Fruit fly (Drosophila melanogaster): ENCODE measurements around the gene CG11983.
A peak's percentile ranks its signal among the peaks of the same experiment; 100 is the strongest.

CG11983 gene

dm6 chr3R:9054442-9055118 is 46.5 kb downstream of the CG11983 start (continued):
- TF ChIP-seq nmo (GFP tag; optimal IDR thresholded peaks at IDR 0.05), result peak; percentile 34
- no peak for TF ChIP-seq CG12104 (GFP tag; optimal IDR thresholded peaks at IDR 0.05)
- no peak for TF ChIP-seq sqz (GFP tag; optimal IDR thresholded peaks at IDR 0.05)
- no peak for TF ChIP-seq CG42726 (GFP tag; IDR thresholded peaks at IDR 0.05; ENCODE audit: partially characterized antibody)
- TF ChIP-seq br (optimal IDR thresholded peaks at IDR 0.05), result no peak
- TF ChIP-seq CG33213 (GFP tag; optimal IDR thresholded peaks at IDR 0.05), result no peak
- no peak for TF ChIP-seq tgo (GFP tag; IDR thresholded peaks at IDR 0.05)
- TF ChIP-seq Sin3A (optimal IDR thresholded peaks at IDR 0.05), result no peak
- TF ChIP-seq Hmr (GFP tag; optimal IDR thresholded peaks at IDR 0.05), result peak; percentile 85
- TF ChIP-seq B-H1 (GFP tag; IDR thresholded peaks at IDR 0.05), result no peak
- peak; percentile 18 for TF ChIP-seq CG12299 (tag; optimal IDR thresholded peaks at IDR 0.05)
- TF ChIP-seq exex (tag; optimal IDR thresholded peaks at IDR 0.05), result peak; percentile 12
- peak; percentile 89 for TF ChIP-seq CG18599 (GFP tag; optimal IDR thresholded peaks at IDR 0.05)
- TF ChIP-seq Bteb2 (GFP tag; optimal IDR thresholded peaks at IDR 0.05), result no peak
- peak; percentile 54 for TF ChIP-seq CG13775 (GFP tag; optimal IDR thresholded peaks at IDR 0.05)
- no peak for TF ChIP-seq esg (GFP tag; conservative IDR thresholded peaks at IDR 0.05)
- TF ChIP-seq lmd (GFP tag; IDR thresholded peaks at IDR 0.05), result no peak
- no peak for TF ChIP-seq CG16813 (GFP tag; IDR thresholded peaks at IDR 0.05; ENCODE audit: partially characterized antibody)
- TF ChIP-seq sens (GFP tag), result no peak
- TF ChIP-seq ftz-f1 (GFP tag; optimal IDR thresholded peaks at IDR 0.05), result no peak
- peak; percentile 70 for TF ChIP-seq fd3F (GFP tag; optimal IDR thresholded peaks at IDR 0.05)
- TF ChIP-seq CG4282 (GFP tag; optimal IDR thresholded peaks at IDR 0.05), result no peak
- peak; percentile 70 for TF ChIP-seq Fer1 (GFP tag; optimal IDR thresholded peaks at IDR 0.05)
- TF ChIP-seq CG12744 (GFP tag; optimal IDR thresholded peaks at IDR 0.05), result no peak
- no peak for TF ChIP-seq kay (GFP tag; optimal IDR thresholded peaks at IDR 0.05)
- TF ChIP-seq CG17568 (GFP tag; optimal IDR thresholded peaks at IDR 0.05), result no peak
- TF ChIP-seq CG2202 (tag; optimal IDR thresholded peaks at IDR 0.05), result peak; percentile 3
- peak; percentile 58 for TF ChIP-seq CG3407 (GFP tag; optimal IDR thresholded peaks at IDR 0.05)
- no peak for TF ChIP-seq eve (GFP tag; optimal IDR thresholded peaks at IDR 0.05)
- TF ChIP-seq CG8924 (tag; optimal IDR thresholded peaks at IDR 0.05), result peak; percentile 62
- no peak for TF ChIP-seq bab2 (GFP tag; optimal IDR thresholded peaks at IDR 0.05)
- no peak for TF ChIP-seq row (GFP tag; IDR thresholded peaks at IDR 0.05)
- TF ChIP-seq NC2α (GFP tag; optimal IDR thresholded peaks at IDR 0.05), result no peak
- peak; percentile 39 for TF ChIP-seq fd64A (GFP tag; optimal IDR thresholded peaks at IDR 0.05)
- TF ChIP-seq CG4328 (GFP tag; optimal IDR thresholded peaks at IDR 0.05), result peak; percentile 71
- no peak for TF ChIP-seq GATAe (GFP tag; conservative IDR thresholded peaks at IDR 0.05)
- peak; percentile 66 for TF ChIP-seq kni (GFP tag; optimal IDR thresholded peaks at IDR 0.05)
- TF ChIP-seq CG15601 (tag; optimal IDR thresholded peaks at IDR 0.05), result peak; percentile 46
- TF ChIP-seq cato (GFP tag; optimal IDR thresholded peaks at IDR 0.05; ENCODE audit: borderline replicate concordance), result peak; percentile 51
- TF ChIP-seq grau (tag; optimal IDR thresholded peaks at IDR 0.05), result peak; percentile 59
- peak; percentile 80 for TF ChIP-seq CG15269 (tag; optimal IDR thresholded peaks at IDR 0.05)
- no peak for TF ChIP-seq HLH54F (GFP tag; optimal IDR thresholded peaks at IDR 0.05)
- no peak for TF ChIP-seq stc (GFP tag; IDR thresholded peaks at IDR 0.05)
- TF ChIP-seq CG7786 (GFP tag; optimal IDR thresholded peaks at IDR 0.05), result no peak
- peak; percentile 18 for TF ChIP-seq Sox100B (GFP tag; optimal IDR thresholded peaks at IDR 0.05)
- no peak for TF ChIP-seq CG8281 (tag; optimal IDR thresholded peaks at IDR 0.05)
- peak in 1 of 3 experiments; percentile 9 for TF ChIP-seq lola (GFP tag; optimal IDR thresholded peaks at IDR 0.05)
- TF ChIP-seq klu (GFP tag; IDR thresholded peaks at IDR 0.05), result no peak
- no peak for TF ChIP-seq CG4404 (GFP tag; IDR thresholded peaks at IDR 0.05)
- TF ChIP-seq CG16815 (GFP tag; optimal IDR thresholded peaks at IDR 0.05), result peak; percentile 49
- peak; percentile 62 for TF ChIP-seq CG9727 (GFP tag; optimal IDR thresholded peaks at IDR 0.05)

All from whole organism, embryonic.